Fruit fly (Drosophila melanogaster) whole organism: ENCODE data around the gene be.

ENCODE experiments used
- EcR ChIP-seq, 2 experiments: fragments of >200 bp; optimal IDR thresholded peaks; 2 replicates each; lab custom pipeline; 2017; ENCODE audit warnings: missing biosample characterization in 2 of 2, missing genetic modification characterization in 2 of 2, missing genetic modification reagents in 2 of 2
- psq ChIP-seq: fragments of >200 bp; optimal IDR thresholded peaks from 2 replicates; lab custom pipeline; 2017

DNA sequence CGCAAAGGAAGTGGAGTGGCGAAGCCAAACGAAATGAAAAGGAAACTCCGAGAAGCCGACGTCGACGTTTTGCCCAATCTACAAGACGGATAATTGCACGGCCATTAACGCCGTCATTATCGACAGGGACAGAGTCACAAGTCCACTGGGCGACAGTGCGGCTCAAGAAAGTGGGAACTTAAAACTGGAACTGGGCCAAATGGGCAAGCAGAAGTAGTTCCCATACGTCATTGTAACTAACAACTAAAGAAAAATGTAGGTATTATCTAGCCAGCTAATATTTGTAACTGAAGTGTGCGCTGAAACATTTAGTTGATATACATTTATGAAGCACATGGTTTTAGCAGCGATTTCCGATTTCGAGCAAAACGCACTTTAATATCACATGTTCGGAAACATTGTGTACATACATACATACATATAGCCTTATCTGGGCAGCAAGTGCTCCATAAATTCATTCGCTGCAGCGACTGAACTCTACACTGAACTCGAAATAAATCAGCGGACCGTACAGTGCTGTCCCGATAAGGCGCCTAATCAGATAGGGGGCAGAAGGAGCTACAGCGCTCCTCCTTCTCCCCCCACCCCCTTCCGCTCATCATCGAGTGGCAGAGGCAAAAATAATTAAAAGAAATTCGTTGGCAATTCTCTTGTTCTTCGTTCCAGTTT lies 46.7 kb downstream of the be start:
- TF ChIP-seq psq (lab: Kevin White, UChicago), result no peak
- TF ChIP-seq EcR (GFP tag; optimal IDR thresholded peaks at IDR 0.05; lab: Kevin White, UChicago), result no peak
